Fruit fly (Drosophila melanogaster) whole organism: Measurements from ENCODE around the gene CG44153.

Source experiments
- Dll ChIP-seq: fragments of >200 bp; optimal IDR thresholded peaks from 2 replicates; lab custom pipeline; 2017
- EcR ChIP-seq, 2 experiments: fragments of >200 bp; optimal IDR thresholded peaks; 2 replicates each; lab custom pipeline; 2017; ENCODE audit warnings: missing biosample characterization in 2 of 2, missing genetic modification characterization in 2 of 2, missing genetic modification reagents in 2 of 2
- pan ChIP-seq: fragments of >200 bp; optimal IDR thresholded peaks from 2 replicates; lab custom pipeline; 2017
- psq ChIP-seq: fragments of >200 bp; optimal IDR thresholded peaks from 2 replicates; lab custom pipeline; 2017

dm6 chr2L:10056705-10057104 is 123.4 kb downstream of the CG44153 start, which contains the start of gene Pen:
- TF ChIP-seq psq (lab: Kevin White, UChicago) (no peak), Dll (lab: Kevin White, UChicago) (no peak), pan (lab: Kevin White, UChicago) (no peak), EcR (GFP tag; optimal IDR thresholded peaks at IDR 0.05; lab: Kevin White, UChicago) (no peak)
